Fruit fly (Drosophila melanogaster) S2 (cell line): ENCODE measurements around the gene CG7492.

Source experiments
- CG8478 ChIP-seq: fragments of >200 bp; optimal IDR thresholded peaks from 2 replicates; lab custom pipeline; 2018
- CTCF ChIP-seq, 2 experiments: fragments of >200 bp; optimal IDR thresholded peaks; 2 replicates each; lab custom pipeline; 2018

DNA sequence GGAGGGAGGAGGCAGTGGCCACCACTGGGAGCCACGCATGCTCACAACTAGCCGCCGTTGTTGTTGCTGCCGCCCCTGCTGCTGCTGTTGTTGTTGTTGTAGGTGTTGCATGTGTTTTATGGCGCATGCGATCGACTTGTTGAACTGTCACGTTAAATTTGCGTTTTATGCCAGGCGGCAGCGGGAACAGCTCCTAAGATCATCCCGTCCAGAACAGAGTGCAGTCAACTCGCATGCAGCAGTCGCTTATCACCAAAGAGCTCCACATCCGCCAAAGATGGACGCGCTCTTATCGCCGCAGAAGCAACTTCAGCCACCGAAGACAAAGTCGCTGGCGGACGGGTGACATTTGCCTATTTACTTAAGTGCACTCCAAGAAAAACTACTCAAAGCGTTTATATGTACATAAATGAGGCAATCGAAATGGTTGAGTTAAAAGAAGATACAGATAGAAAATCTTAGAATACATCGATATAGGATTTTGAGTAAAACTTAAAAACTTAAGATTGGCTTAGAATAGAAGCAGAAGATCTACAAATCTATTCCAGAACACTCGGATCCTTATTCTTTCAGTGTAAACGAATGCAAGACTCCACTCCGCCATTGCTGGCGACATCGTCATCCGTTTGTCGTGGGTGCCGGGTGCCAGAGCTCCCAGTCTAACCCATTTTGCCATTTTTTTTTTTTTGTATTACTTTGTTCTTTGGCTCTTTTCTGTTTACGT, 21.9 kb downstream of the CG7492 start:
- TF ChIP-seq CTCF (optimal IDR thresholded peaks at IDR 0.05; lab: Kevin White, UChicago), result no peak
- TF ChIP-seq CG8478 (lab: Kevin White, UChicago), result no peak
